Fruit fly (Drosophila melanogaster) whole organism, embryonic: ENCODE measurements around the gene CG12310.

Experiments
- Antp ChIP-seq: fragments of 200-800 bp; sonication (Bioruptor generic); optimal IDR thresholded peaks from 3 replicates; lab custom pipeline; 2016; ENCODE audit warnings: missing biosample characterization, missing genetic modification characterization
- Bdp1 ChIP-seq: fragments of 200-800 bp; sonication (Bioruptor generic); optimal IDR thresholded peaks from 3 replicates; lab custom pipeline; 2016; ENCODE audit warnings: missing biosample characterization, missing genetic modification characterization
- CG10267 ChIP-seq: fragments of 200-800 bp; sonication (Bioruptor generic); optimal IDR thresholded peaks from 2 replicates; lab custom pipeline; 2018; ENCODE audit warnings: missing biosample characterization, mild to moderate bottlenecking, missing genetic modification characterization, moderate library complexity
- CG10431 ChIP-seq: fragments of 200-800 bp; sonication (Bioruptor generic); optimal IDR thresholded peaks from 3 replicates; lab custom pipeline; 2018; ENCODE audit warnings: missing biosample characterization, mild to moderate bottlenecking, missing genetic modification characterization
- CG10654 ChIP-seq: fragments of 200-800 bp; sonication (Bioruptor generic); optimal IDR thresholded peaks from 2 replicates; lab custom pipeline; 2016; ENCODE audit warnings: missing biosample characterization, missing genetic modification characterization
- CG13424 ChIP-seq: fragments of 200-800 bp; sonication (Bioruptor generic); optimal IDR thresholded peaks from 2 replicates; lab custom pipeline; 2019; ENCODE audit warnings: missing biosample characterization, mild to moderate bottlenecking, missing genetic modification characterization, moderate library complexity
- CG15269 ChIP-seq: fragments of 200-800 bp; sonication (Bioruptor generic); optimal IDR thresholded peaks from 2 replicates; lab custom pipeline; 2018; ENCODE audit warnings: missing biosample characterization, mild to moderate bottlenecking, missing genetic modification characterization, moderate library complexity
- CG15601 ChIP-seq: fragments of 200-800 bp; sonication (Bioruptor generic); optimal IDR thresholded peaks from 3 replicates; lab custom pipeline; 2019; ENCODE audit warnings: missing biosample characterization, mild to moderate bottlenecking, missing genetic modification characterization, moderate library complexity
- CG18619 ChIP-seq: fragments of 200-800 bp; sonication (Bioruptor generic); optimal IDR thresholded peaks from 3 replicates; lab custom pipeline; 2017; ENCODE audit warnings: missing biosample characterization, mild to moderate bottlenecking, missing genetic modification characterization
- CG7556 ChIP-seq: fragments of 200-800 bp; sonication (Bioruptor generic); optimal IDR thresholded peaks from 2 replicates; lab custom pipeline; 2017; ENCODE audit warnings: missing biosample characterization, mild to moderate bottlenecking, missing genetic modification characterization
- CG8359 ChIP-seq: fragments of 200-800 bp; sonication (Bioruptor generic); optimal IDR thresholded peaks from 2 replicates; lab custom pipeline; 2017; ENCODE audit warnings: missing biosample characterization, mild to moderate bottlenecking, missing genetic modification characterization, borderline replicate concordance
- CG9932 ChIP-seq: fragments of 200-800 bp; sonication (Bioruptor generic); IDR thresholded peaks from 2 replicates; pipeline ENCODE4 v1.3.6; 2022; ENCODE audit warnings: missing biosample characterization, missing genetic modification characterization
- CkIIα-i1 ChIP-seq: fragments of 200-800 bp; sonication (Bioruptor generic); IDR thresholded peaks from 2 replicates; pipeline ENCODE4 v1.3.6; 2022; ENCODE audit warnings: missing biosample characterization, missing genetic modification characterization
- CrebB ChIP-seq: fragments of 200-800 bp; sonication (Bioruptor generic); optimal IDR thresholded peaks from 3 replicates; lab custom pipeline; 2018; ENCODE audit warnings: missing biosample characterization, mild to moderate bottlenecking, missing genetic modification characterization
- Deaf1 ChIP-seq: fragments of 200-800 bp; optimal IDR thresholded peaks from 3 replicates; lab custom pipeline; 2019; ENCODE audit warnings: missing biosample characterization, mild to moderate bottlenecking, missing genetic modification characterization, moderate library complexity
- Dref ChIP-seq: fragments of 200-800 bp; sonication (Bioruptor generic); IDR thresholded peaks from 2 replicates; pipeline ENCODE4 v1.3.6; 2022; ENCODE audit warnings: missing biosample characterization, missing genetic modification characterization
- Ets97D ChIP-seq: fragments of 200-800 bp; sonication (Bioruptor generic); optimal IDR thresholded peaks from 3 replicates; lab custom pipeline; 2016; ENCODE audit warnings: missing biosample characterization, missing genetic modification characterization
- Hmx ChIP-seq: fragments of 200-800 bp; sonication (Bioruptor generic); optimal IDR thresholded peaks from 2 replicates; lab custom pipeline; 2016; ENCODE audit warnings: missing biosample characterization, missing genetic modification characterization
- Hr78 ChIP-seq, 2 experiments: fragments of 200-800 bp in 1 of 2; fragments of >200 bp in 1 of 2; sonication (Bioruptor generic) in 1 of 2; optimal IDR thresholded peaks; 2 replicates each; lab custom pipeline; 2017 to 2019; ENCODE audit warnings: missing biosample characterization in 2 of 2, missing genetic modification characterization in 2 of 2, mild to moderate bottlenecking in 1 of 2, moderate library complexity in 1 of 2
- Oaz ChIP-seq: fragments of 200-800 bp; sonication (Bioruptor generic); IDR thresholded peaks from 2 replicates; pipeline ENCODE4 v1.3.6; 2022; ENCODE audit warnings: missing biosample characterization, missing genetic modification characterization
- Pdp1 ChIP-seq, 2 experiments: fragments of 200-800 bp; sonication (Bioruptor generic); optimal IDR thresholded peaks; 3 replicates each; lab custom pipeline; 2016; ENCODE audit warnings: missing biosample characterization in 2 of 2, missing genetic modification characterization in 2 of 2, mild to moderate bottlenecking in 1 of 2, moderate library complexity in 1 of 2
- Poxn ChIP-seq: fragments of 200-800 bp; sonication (Bioruptor generic); IDR thresholded peaks from 2 replicates; pipeline ENCODE4 v1.3.6; 2022; ENCODE audit warnings: missing biosample characterization, missing genetic modification characterization
- Sox100B ChIP-seq: fragments of 200-800 bp; sonication (Bioruptor generic); optimal IDR thresholded peaks from 3 replicates; lab custom pipeline; 2018; ENCODE audit warnings: missing biosample characterization, mild to moderate bottlenecking, missing genetic modification characterization
- Spps ChIP-seq: fragments of 200-800 bp; sonication (Bioruptor generic); optimal IDR thresholded peaks from 2 replicates; lab custom pipeline; 2018; ENCODE audit warnings: missing biosample characterization, mild to moderate bottlenecking, missing genetic modification characterization
- Sry-β ChIP-seq: fragments of 200-800 bp; sonication (Bioruptor generic); optimal IDR thresholded peaks from 2 replicates; lab custom pipeline; 2018; ENCODE audit warnings: missing biosample characterization, mild to moderate bottlenecking, missing genetic modification characterization, moderate library complexity
- Sry-δ ChIP-seq: fragments of 200-800 bp; sonication (Bioruptor generic); optimal IDR thresholded peaks from 2 replicates; lab custom pipeline; 2016; ENCODE audit warnings: missing biosample characterization, missing genetic modification characterization
- abd-A ChIP-seq: fragments of 200-800 bp; sonication (Bioruptor generic); optimal IDR thresholded peaks from 3 replicates; lab custom pipeline; 2019; ENCODE audit warnings: missing biosample characterization, mild to moderate bottlenecking, missing genetic modification characterization, moderate library complexity
- ara ChIP-seq: fragments of 200-800 bp; sonication (Bioruptor generic); IDR thresholded peaks from 2 replicates; pipeline ENCODE4 v1.3.6; 2022; ENCODE audit warnings: missing biosample characterization, missing genetic modification characterization
- ash1 ChIP-seq: fragments of 200-800 bp; sonication (Bioruptor generic); optimal IDR thresholded peaks from 2 replicates; lab custom pipeline; 2018; ENCODE audit warnings: missing biosample characterization, mild to moderate bottlenecking, missing genetic modification characterization
- az2 ChIP-seq: fragments of 200-800 bp; sonication (Bioruptor generic); optimal IDR thresholded peaks from 3 replicates; lab custom pipeline; 2016; ENCODE audit warnings: missing biosample characterization, missing genetic modification characterization
- chif ChIP-seq, 2 experiments: fragments of 200-800 bp; sonication (Bioruptor generic); optimal IDR thresholded peaks; 3 replicates each; lab custom pipeline; 2016; ENCODE audit warnings: missing biosample characterization in 2 of 2, missing genetic modification characterization in 2 of 2
- crp ChIP-seq, 2 experiments: fragments of 200-800 bp; sonication (Bioruptor generic); optimal IDR thresholded peaks; 2 replicates in 1 of 2; 3 replicates in 1 of 2; lab custom pipeline; 2017; ENCODE audit warnings: missing biosample characterization in 2 of 2, missing genetic modification characterization in 2 of 2, mild to moderate bottlenecking in 1 of 2, moderate library complexity in 1 of 2
- dati ChIP-seq: fragments of 200-800 bp; sonication (Bioruptor generic); IDR thresholded peaks from 2 replicates; pipeline ENCODE4 v1.3.6; 2022; ENCODE audit warnings: missing biosample characterization, missing genetic modification characterization
- fd96Cb ChIP-seq: fragments of 200-800 bp; sonication (Bioruptor generic); optimal IDR thresholded peaks from 2 replicates; lab custom pipeline; 2018; ENCODE audit warnings: missing biosample characterization, mild to moderate bottlenecking, missing genetic modification characterization, moderate library complexity
- grn ChIP-seq: fragments of 200-800 bp; sonication (Bioruptor generic); optimal IDR thresholded peaks from 3 replicates; lab custom pipeline; 2017; ENCODE audit warnings: missing biosample characterization, missing genetic modification characterization
- knrl ChIP-seq: fragments of 200-800 bp; sonication (Bioruptor generic); IDR thresholded peaks from 3 replicates; pipeline ENCODE4 v1.3.6; 2022; ENCODE audit warnings: missing biosample characterization, missing genetic modification characterization; ENCODE audit not compliant: partially characterized antibody
- lilli ChIP-seq: fragments of 200-800 bp; sonication (Bioruptor generic); optimal IDR thresholded peaks from 3 replicates; lab custom pipeline; 2016; ENCODE audit warnings: missing biosample characterization, missing genetic modification characterization
- luna ChIP-seq: fragments of 200-800 bp; sonication (Bioruptor generic); optimal IDR thresholded peaks from 2 replicates; lab custom pipeline; 2016; ENCODE audit warnings: missing biosample characterization, missing genetic modification characterization
- mld ChIP-seq: fragments of 200-800 bp; sonication (Bioruptor generic); IDR thresholded peaks from 3 replicates; pipeline ENCODE4 v1.3.6; 2022; ENCODE audit warnings: missing biosample characterization, missing genetic modification characterization; ENCODE audit not compliant: partially characterized antibody
- nerfin-1 ChIP-seq: fragments of 200-800 bp; sonication (Bioruptor generic); optimal IDR thresholded peaks from 3 replicates; lab custom pipeline; 2019; ENCODE audit warnings: missing biosample characterization, mild to moderate bottlenecking, missing genetic modification characterization, moderate library complexity
- pnt ChIP-seq: fragments of 200-800 bp; sonication (Bioruptor generic); optimal IDR thresholded peaks from 3 replicates; lab custom pipeline; 2016; ENCODE audit warnings: missing biosample characterization, missing genetic modification characterization
- ranshi ChIP-seq: fragments of 200-800 bp; sonication (Bioruptor generic); IDR thresholded peaks from 2 replicates; pipeline ENCODE4 v1.3.6; 2022; ENCODE audit warnings: missing biosample characterization, missing genetic modification characterization
- row ChIP-seq: fragments of 200-800 bp; sonication (Bioruptor generic); IDR thresholded peaks from 3 replicates; pipeline ENCODE4 v1.3.6; 2022; ENCODE audit warnings: missing biosample characterization, missing genetic modification characterization
- sc ChIP-seq, 3 experiments: fragments of >200 bp in 2 of 3; fragments of 200-800 bp in 1 of 3; sonication (Bioruptor generic) in 1 of 3; optimal IDR thresholded peaks; 2 replicates in 2 of 3; 3 replicates in 1 of 3; lab custom pipeline; 2017; ENCODE audit warnings: mild to moderate bottlenecking in 1 of 3, missing biosample characterization in 1 of 3, missing genetic modification characterization in 1 of 3, missing genetic modification reagents in 1 of 3
- slbo ChIP-seq: fragments of 200-800 bp; sonication (Bioruptor generic); IDR thresholded peaks from 2 replicates; pipeline ENCODE4 v1.3.6; 2022; ENCODE audit warnings: missing biosample characterization, missing genetic modification characterization
- so ChIP-seq: fragments of 200-800 bp; sonication (Bioruptor generic); IDR thresholded peaks from 3 replicates; pipeline ENCODE4 v1.3.6; 2022; ENCODE audit warnings: missing biosample characterization, missing genetic modification characterization
- sug ChIP-seq: fragments of 200-800 bp; optimal IDR thresholded peaks from 2 replicates; lab custom pipeline; 2019; ENCODE audit warnings: missing biosample characterization, mild to moderate bottlenecking, missing genetic modification characterization, moderate library complexity
- zen2 ChIP-seq: fragments of 200-800 bp; sonication (Bioruptor generic); IDR thresholded peaks from 3 replicates; pipeline ENCODE4 v1.3.6; 2022; ENCODE audit warnings: missing biosample characterization, missing genetic modification characterization; ENCODE audit not compliant: partially characterized antibody
- zf30C ChIP-seq: fragments of 200-800 bp; sonication (Bioruptor generic); optimal IDR thresholded peaks from 3 replicates; lab custom pipeline; 2018; ENCODE audit warnings: missing biosample characterization, mild to moderate bottlenecking, missing genetic modification characterization

CG12310 gene

DNA sequence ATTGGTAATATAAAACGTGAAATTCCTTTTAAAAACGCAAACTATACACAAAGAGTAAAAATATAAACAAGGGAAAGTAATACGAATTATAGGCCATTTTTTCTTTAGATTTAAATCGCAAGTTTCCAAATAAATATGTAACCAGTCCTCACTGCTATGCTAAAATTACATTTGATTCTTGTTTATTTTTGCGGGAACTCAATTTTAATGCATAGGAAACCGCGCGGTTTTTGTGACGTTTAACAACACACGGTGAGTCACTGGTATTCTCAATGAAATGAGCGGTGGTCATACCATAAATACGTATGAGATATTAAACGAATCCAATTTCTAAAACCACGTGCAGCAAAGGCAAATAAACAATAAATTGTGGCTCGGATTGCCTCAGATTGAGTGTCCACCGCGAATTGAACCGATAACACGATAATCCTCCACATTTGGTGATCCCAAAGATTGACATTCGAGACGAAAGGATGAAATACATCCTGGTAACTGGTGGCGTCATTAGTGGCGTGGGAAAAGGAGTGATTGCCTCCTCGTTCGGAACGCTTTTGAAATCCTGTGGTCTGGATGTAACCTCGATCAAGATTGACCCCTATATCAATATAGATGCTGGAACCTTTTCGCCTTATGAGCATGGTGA lies 47.4 kb upstream of the CG12310 start, which contains the start of gene Ctps (continued):
- TF ChIP-seq nerfin-1 (tag; lab: Kevin White, UChicago) = no peak
- TF ChIP-seq Poxn = no peak
- peak; percentile 62 for TF ChIP-seq Ets97D
- no peak for TF ChIP-seq so (GFP tag; lab: Robert Waterston, UW)
- TF ChIP-seq CkIIα-i1 (GFP tag; lab: Robert Waterston, UW) = no peak
- no peak for TF ChIP-seq fd96Cb (tag; lab: Kevin White, UChicago)
- TF ChIP-seq ranshi = no peak
- peak; percentile 42; the same call in 1 of the 2 replicates for TF ChIP-seq slbo (GFP tag; lab: Robert Waterston, UW)
- TF ChIP-seq CG10267 (tag; lab: Kevin White, UChicago) = peak; percentile 93
- peak; percentile 10 for TF ChIP-seq Sox100B (GFP tag; lab: Kevin White, UChicago)
- TF ChIP-seq mld (GFP tag; lab: Robert Waterston, UW) = no peak
- no peak for TF ChIP-seq zen2
- peak; percentile 38; the same call in 1 of the 3 replicates for TF ChIP-seq row (GFP tag; lab: Robert Waterston, UW)
- TF ChIP-seq Hmx (GFP tag; lab: Kevin White, UChicago) = no peak
- TF ChIP-seq CrebB (tag; lab: Kevin White, UChicago) = no peak
- no peak for TF ChIP-seq knrl (GFP tag; lab: Robert Waterston, UW)
- no peak for TF ChIP-seq CG13424 (tag; lab: Kevin White, UChicago)
- TF ChIP-seq ara (GFP tag; lab: Robert Waterston, UW) = no peak
- TF ChIP-seq sug (tag; lab: Kevin White, UChicago) = no peak
- no peak for TF ChIP-seq abd-A (tag; lab: Kevin White, UChicago)
- no peak for TF ChIP-seq lilli (GFP tag; lab: Kevin White, UChicago)
- no peak for TF ChIP-seq az2
- no peak for TF ChIP-seq CG15269 (tag; lab: Kevin White, UChicago)
- no peak for TF ChIP-seq Spps
- TF ChIP-seq CG9932 (GFP tag; lab: Robert Waterston, UW) = peak; percentile 17; the same call in 1 of the 2 replicates
- TF ChIP-seq CG18619 (GFP tag; lab: Kevin White, UChicago) = no peak
- no peak for TF ChIP-seq Dref (GFP tag; lab: Robert Waterston, UW)
- TF ChIP-seq Antp (GFP tag; lab: Kevin White, UChicago) = no peak
- TF ChIP-seq crp (GFP tag; optimal IDR thresholded peaks at IDR 0.05; lab: Kevin White, UChicago) = no peak
- TF ChIP-seq Sry-δ (GFP tag; lab: Kevin White, UChicago) = peak; percentile 15
- no peak for TF ChIP-seq CG7556 (GFP tag; lab: Kevin White, UChicago)
- no peak for TF ChIP-seq CG15601 (tag; lab: Kevin White, UChicago)
- TF ChIP-seq pnt = no peak
- TF ChIP-seq luna (GFP tag; lab: Kevin White, UChicago) = no peak
- TF ChIP-seq dati (GFP tag; lab: Robert Waterston, UW) = no peak
- no peak for TF ChIP-seq Sry-β (GFP tag; lab: Kevin White, UChicago)
- no peak for TF ChIP-seq sc (optimal IDR thresholded peaks at IDR 0.05; lab: Kevin White, UChicago)
- TF ChIP-seq sc (GFP tag; optimal IDR thresholded peaks at IDR 0.05; lab: Kevin White, UChicago) = no peak
- no peak for TF ChIP-seq chif (GFP tag; optimal IDR thresholded peaks at IDR 0.05; lab: Kevin White, UChicago)
- no peak for TF ChIP-seq CG10431 (GFP tag; lab: Kevin White, UChicago)
- TF ChIP-seq Pdp1 (GFP tag; optimal IDR thresholded peaks at IDR 0.05; lab: Kevin White, UChicago) = no peak
- TF ChIP-seq Hr78 (GFP tag; optimal IDR thresholded peaks at IDR 0.05; lab: Kevin White, UChicago) = no peak
- no peak for TF ChIP-seq zf30C (GFP tag; lab: Kevin White, UChicago)
- no peak for TF ChIP-seq ash1 (GFP tag; lab: Kevin White, UChicago)
- no peak for TF ChIP-seq Oaz (GFP tag; lab: Robert Waterston, UW)
- no peak for TF ChIP-seq CG8359 (GFP tag; lab: Kevin White, UChicago)
- no peak for TF ChIP-seq Bdp1
- TF ChIP-seq Deaf1 = no peak
- no peak for TF ChIP-seq grn (GFP tag; lab: Kevin White, UChicago)
- no peak for TF ChIP-seq CG10654 (GFP tag; lab: Kevin White, UChicago)
